Worm (Caenorhabditis elegans) whole organism, L2 larva: ENCODE data around the gene F20B6.5.

Source experiments
- C34F6.9 ChIP-seq: fragments of 150-350 bp; optimal IDR thresholded peaks from 2 replicates; lab custom pipeline; 2014; ENCODE audit warnings: missing biosample characterization, missing genetic modification characterization
- F13H6.1 ChIP-seq: sonication (generic microtip); optimal IDR thresholded peaks from 2 replicates; lab custom pipeline; 2016; ENCODE audit warnings: missing genetic modification characterization, missing compliant biosample characterization
- R02D3.7 ChIP-seq: fragments of 150-350 bp; optimal IDR thresholded peaks from 2 replicates; lab custom pipeline; 2014; ENCODE audit warnings: missing biosample characterization, missing genetic modification characterization
- Y55F3AM.14 ChIP-seq: fragments of 200-800 bp; sonication (Bioruptor generic); optimal IDR thresholded peaks from 2 replicates; lab custom pipeline; 2018; ENCODE audit warnings: mild to moderate bottlenecking, missing genetic modification characterization, missing compliant biosample characterization
- ZK546.5 ChIP-seq: sonication (generic microtip); optimal IDR thresholded peaks from 2 replicates; lab custom pipeline; 2017; ENCODE audit warnings: missing biosample characterization, missing genetic modification characterization
- alr-1 ChIP-seq: fragments of 150-350 bp; optimal IDR thresholded peaks from 2 replicates; lab custom pipeline; 2014; ENCODE audit warnings: missing biosample characterization, missing genetic modification characterization
- aly-2 ChIP-seq: fragments of 150-350 bp; optimal IDR thresholded peaks from 2 replicates; lab custom pipeline; 2014; ENCODE audit warnings: missing biosample characterization, missing genetic modification characterization
- ama-1 ChIP-seq: fragments of 150-350 bp; optimal IDR thresholded peaks from 2 replicates; lab custom pipeline; 2018; ENCODE audit warnings: inconsistent platforms
- blmp-1 ChIP-seq: sonication (generic microtip); optimal IDR thresholded peaks from 2 replicates; lab custom pipeline; 2017; ENCODE audit warnings: missing genetic modification characterization, mild to moderate bottlenecking, missing compliant biosample characterization, antibody characterized with exemption, moderate library complexity; ENCODE audit not compliant: insufficient read depth
- ceh-16 ChIP-seq: fragments of 150-350 bp; optimal IDR thresholded peaks from 2 replicates; lab custom pipeline; 2014; ENCODE audit warnings: missing biosample characterization, missing genetic modification characterization
- ceh-82 ChIP-seq: fragments of 150-350 bp; optimal IDR thresholded peaks from 2 replicates; lab custom pipeline; 2014; ENCODE audit warnings: missing biosample characterization, missing genetic modification characterization
- crh-2 ChIP-seq: sonication (generic microtip); optimal IDR thresholded peaks from 2 replicates; lab custom pipeline; 2017; ENCODE audit warnings: missing biosample characterization, missing genetic modification characterization
- dmd-4 ChIP-seq: sonication (generic microtip); optimal IDR thresholded peaks from 2 replicates; lab custom pipeline; 2017; ENCODE audit warnings: missing biosample characterization, missing genetic modification characterization
- egl-27 ChIP-seq: sonication (generic microtip); optimal IDR thresholded peaks from 3 replicates; lab custom pipeline; 2017; ENCODE audit warnings: missing biosample characterization, missing genetic modification reagents, missing genetic modification characterization
- elt-1 ChIP-seq: fragments of 150-350 bp; optimal IDR thresholded peaks from 2 replicates; lab custom pipeline; 2014; ENCODE audit warnings: missing biosample characterization, missing genetic modification characterization
- elt-3 ChIP-seq: sonication (generic microtip); optimal IDR thresholded peaks from 2 replicates; lab custom pipeline; 2017; ENCODE audit warnings: missing biosample characterization, missing genetic modification characterization
- fos-1 ChIP-seq: fragments of 150-350 bp; optimal IDR thresholded peaks from 2 replicates; lab custom pipeline; 2014; ENCODE audit warnings: missing biosample characterization, missing genetic modification characterization
- gmeb-1 ChIP-seq: fragments of 150-350 bp; optimal IDR thresholded peaks from 2 replicates; lab custom pipeline; 2014; ENCODE audit warnings: missing biosample characterization, missing genetic modification characterization
- lin-11 ChIP-seq: fragments of 150-350 bp; sonication (generic microtip); optimal IDR thresholded peaks from 2 replicates; lab custom pipeline; 2014; ENCODE audit warnings: missing biosample characterization, missing genetic modification characterization, inconsistent platforms, mixed read lengths
- lin-13 ChIP-seq: fragments of 150-350 bp; optimal IDR thresholded peaks from 2 replicates; lab custom pipeline; 2014; ENCODE audit warnings: missing biosample characterization, missing genetic modification reagents, missing genetic modification characterization
- lin-39 ChIP-seq: fragments of 150-350 bp; optimal IDR thresholded peaks from 2 replicates; lab custom pipeline; 2014; ENCODE audit warnings: missing biosample characterization, missing genetic modification reagents, missing genetic modification characterization
- lsy-2 ChIP-seq, 2 experiments: fragments of 150-350 bp in 1 of 2; sonication (generic microtip) in 1 of 2; optimal IDR thresholded peaks; 2 replicates each; lab custom pipeline; 2014 to 2017; ENCODE audit warnings: missing biosample characterization in 2 of 2, missing genetic modification characterization in 2 of 2
- mab-5 ChIP-seq: fragments of 150-350 bp; optimal IDR thresholded peaks from 2 replicates; lab custom pipeline; 2014; ENCODE audit warnings: missing biosample characterization, missing genetic modification characterization
- mbf-1 ChIP-seq: sonication (generic microtip); optimal IDR thresholded peaks from 2 replicates; lab custom pipeline; 2017; ENCODE audit warnings: missing biosample characterization, missing genetic modification characterization
- mdl-1 ChIP-seq, 2 experiments: fragments of 150-350 bp in 1 of 2; sonication (generic microtip) in 1 of 2; optimal IDR thresholded peaks; 2 replicates each; lab custom pipeline; 2017; ENCODE audit warnings: missing biosample characterization in 2 of 2, missing genetic modification characterization in 2 of 2
- nhr-10 ChIP-seq: sonication (generic microtip); optimal IDR thresholded peaks from 2 replicates; lab custom pipeline; 2017; ENCODE audit warnings: missing biosample characterization, missing genetic modification characterization
- nhr-11 ChIP-seq: fragments of 150-350 bp; optimal IDR thresholded peaks from 2 replicates; lab custom pipeline; 2014; ENCODE audit warnings: missing biosample characterization, missing genetic modification characterization
- nhr-12 ChIP-seq: fragments of 150-350 bp; optimal IDR thresholded peaks from 2 replicates; lab custom pipeline; 2014; ENCODE audit warnings: missing biosample characterization, missing genetic modification characterization
- nhr-129 ChIP-seq: fragments of 150-350 bp; optimal IDR thresholded peaks from 2 replicates; lab custom pipeline; 2014; ENCODE audit warnings: missing biosample characterization, missing genetic modification characterization
- nhr-21 ChIP-seq: fragments of 150-350 bp; optimal IDR thresholded peaks from 2 replicates; lab custom pipeline; 2014; ENCODE audit warnings: missing biosample characterization, missing genetic modification characterization
- nhr-23 ChIP-seq: fragments of 150-350 bp; optimal IDR thresholded peaks from 2 replicates; lab custom pipeline; 2014; ENCODE audit warnings: missing biosample characterization, missing genetic modification reagents, missing genetic modification characterization
- nhr-237 ChIP-seq: fragments of 150-350 bp; optimal IDR thresholded peaks from 2 replicates; lab custom pipeline; 2014; ENCODE audit warnings: missing biosample characterization, missing genetic modification characterization
- nhr-25 ChIP-seq: fragments of 150-350 bp; sonication (generic microtip); optimal IDR thresholded peaks from 3 replicates; lab custom pipeline; 2014; ENCODE audit warnings: missing biosample characterization, missing genetic modification characterization
- nhr-6 ChIP-seq: fragments of 150-350 bp; optimal IDR thresholded peaks from 2 replicates; lab custom pipeline; 2014; ENCODE audit warnings: missing biosample characterization, missing genetic modification characterization
- nhr-77 ChIP-seq: fragments of 150-350 bp; optimal IDR thresholded peaks from 2 replicates; lab custom pipeline; 2014; ENCODE audit warnings: missing biosample characterization, missing genetic modification characterization
- peb-1 ChIP-seq: fragments of 150-350 bp; optimal IDR thresholded peaks from 2 replicates; lab custom pipeline; 2014; ENCODE audit warnings: missing biosample characterization, missing genetic modification characterization
- sem-4 ChIP-seq: fragments of 150-350 bp; optimal IDR thresholded peaks from 2 replicates; lab custom pipeline; 2014; ENCODE audit warnings: missing biosample characterization, missing genetic modification reagents, missing genetic modification characterization
- skn-1 ChIP-seq: sonication (generic microtip); optimal IDR thresholded peaks from 2 replicates; lab custom pipeline; 2017; ENCODE audit warnings: missing biosample characterization, missing genetic modification characterization
- sma-3 ChIP-seq: sonication (generic microtip); optimal IDR thresholded peaks from 2 replicates; lab custom pipeline; 2016; ENCODE audit warnings: missing genetic modification reagents, missing genetic modification characterization, missing compliant biosample characterization
- sma-9 ChIP-seq, 2 experiments: fragments of 150-350 bp in 1 of 2; sonication (generic microtip) in 1 of 2; optimal IDR thresholded peaks; 2 replicates each; lab custom pipeline; 2014 to 2016; ENCODE audit warnings: missing genetic modification characterization in 2 of 2, mild to moderate bottlenecking in 1 of 2, missing biosample characterization in 1 of 2, missing compliant biosample characterization in 1 of 2, missing genetic modification reagents in 1 of 2, moderate library complexity in 1 of 2
- snpc-4 ChIP-seq: fragments of 150-350 bp; optimal IDR thresholded peaks from 2 replicates; lab custom pipeline; 2014; ENCODE audit warnings: missing biosample characterization, missing genetic modification characterization
- unc-39 ChIP-seq: fragments of 150-350 bp; optimal IDR thresholded peaks from 2 replicates; lab custom pipeline; 2014; ENCODE audit warnings: missing biosample characterization, missing genetic modification characterization
- unc-55 ChIP-seq: fragments of 150-350 bp; sonication (generic microtip); optimal IDR thresholded peaks from 3 replicates; lab custom pipeline; 2014; ENCODE audit warnings: missing biosample characterization, missing genetic modification reagents, missing genetic modification characterization
- unc-62 ChIP-seq: fragments of 150-350 bp; optimal IDR thresholded peaks from 2 replicates; lab custom pipeline; 2014; ENCODE audit warnings: missing biosample characterization, missing genetic modification reagents, missing genetic modification characterization
- zag-1 ChIP-seq: fragments of 150-350 bp; optimal IDR thresholded peaks from 2 replicates; lab custom pipeline; 2014; ENCODE audit warnings: missing biosample characterization, missing genetic modification characterization
- ztf-1 ChIP-seq: fragments of 200-800 bp; sonication (Bioruptor generic); conservative IDR thresholded peaks from 2 replicates; pipeline ENCODE4 v1.3.6; 2022; ENCODE audit warnings: missing genetic modification characterization, missing compliant biosample characterization
- ztf-11 ChIP-seq: sonication (generic microtip); optimal IDR thresholded peaks from 2 replicates; lab custom pipeline; 2017; ENCODE audit warnings: missing biosample characterization, missing genetic modification characterization
- ztf-4 ChIP-seq: fragments of 150-350 bp; optimal IDR thresholded peaks from 2 replicates; lab custom pipeline; 2014; ENCODE audit warnings: missing biosample characterization, missing genetic modification characterization

F20B6.5 gene

ce11 chrX:4209131-4209530 is 9.4 kb upstream of the F20B6.5 start:
- TF ChIP-seq nhr-21, result peak; percentile 100
- peak; percentile 98 for TF ChIP-seq nhr-25 (tag; lab: Kevin White, UChicago)
- TF ChIP-seq peb-1 (tag; lab: Kevin White, UChicago), result no peak
- peak; percentile 99 for TF ChIP-seq zag-1 (tag; lab: Kevin White, UChicago)
- peak; percentile 83 for TF ChIP-seq dmd-4
- TF ChIP-seq sma-9 (GFP tag; optimal IDR thresholded peaks at IDR 0.05; lab: Kevin White, UChicago), result peak; percentile 99
- no peak for TF ChIP-seq sma-9 (tag; optimal IDR thresholded peaks at IDR 0.05; lab: Kevin White, UChicago)
- TF ChIP-seq nhr-23 (tag; lab: Kevin White, UChicago), result peak; percentile 49
- TF ChIP-seq lin-11, result peak; percentile 100
- TF ChIP-seq ztf-1 (GFP tag; lab: Robert Waterston, UW), result peak; percentile 98
- peak; percentile 95 to 97 for TF ChIP-seq mdl-1 (tag; optimal IDR thresholded peaks at IDR 0.05; lab: Kevin White, UChicago)
- TF ChIP-seq ceh-82 (tag; lab: Kevin White, UChicago), result peak; percentile 99
- peak; percentile 99 for TF ChIP-seq sem-4 (tag; lab: Kevin White, UChicago)
- TF ChIP-seq alr-1 (tag; lab: Kevin White, UChicago), result peak; percentile 66
- TF ChIP-seq C34F6.9 (tag; lab: Kevin White, UChicago), result peak; percentile 99
- TF ChIP-seq nhr-11 (tag; lab: Kevin White, UChicago), result peak; percentile 87
- peak; percentile 81 for TF ChIP-seq unc-62 (GFP tag; lab: Kevin White, UChicago)
- TF ChIP-seq skn-1 (tag; lab: Kevin White, UChicago), result peak; percentile 94
- TF ChIP-seq nhr-237 (tag; lab: Kevin White, UChicago), result peak; percentile 99
- peak; percentile 99 for TF ChIP-seq fos-1
- TF ChIP-seq nhr-77 (tag; lab: Kevin White, UChicago), result peak; percentile 98
- peak; percentile 36 for TF ChIP-seq elt-3 (tag; lab: Kevin White, UChicago)
- peak; percentile 98 for TF ChIP-seq nhr-6 (tag; lab: Kevin White, UChicago)
- peak; percentile 89 for TF ChIP-seq lin-39 (tag; lab: Kevin White, UChicago)
- TF ChIP-seq snpc-4 (tag; lab: Kevin White, UChicago), result peak; percentile 91
- TF ChIP-seq lsy-2 (tag; optimal IDR thresholded peaks at IDR 0.05; lab: Kevin White, UChicago), result peak; percentile 97
- TF ChIP-seq ZK546.5 (tag; lab: Kevin White, UChicago), result peak; percentile 83
- TF ChIP-seq gmeb-1, result peak; percentile 94
- TF ChIP-seq mab-5 (tag; lab: Kevin White, UChicago), result peak; percentile 98
- TF ChIP-seq blmp-1, result peak; percentile 85
- TF ChIP-seq aly-2 (tag; lab: Kevin White, UChicago), result no peak
- TF ChIP-seq sma-3 (GFP tag; lab: Kevin White, UChicago), result peak; percentile 99
- peak; percentile 99 for TF ChIP-seq nhr-129 (tag; lab: Kevin White, UChicago)
- TF ChIP-seq nhr-10 (tag; lab: Kevin White, UChicago), result peak; percentile 100
- peak; percentile 75 for TF ChIP-seq nhr-12 (tag; lab: Kevin White, UChicago)
- peak; percentile 80 for TF ChIP-seq unc-39 (tag; lab: Kevin White, UChicago)
- TF ChIP-seq crh-2 (tag; lab: Kevin White, UChicago), result peak; percentile 100
- TF ChIP-seq ztf-11 (tag; lab: Kevin White, UChicago), result peak; percentile 87
- TF ChIP-seq Y55F3AM.14, result peak; percentile 93
- TF ChIP-seq ztf-4 (tag; lab: Kevin White, UChicago), result peak; percentile 99
- peak; percentile 99 for TF ChIP-seq unc-55 (GFP tag; lab: Kevin White, UChicago)
- peak; percentile 74 for TF ChIP-seq R02D3.7 (tag; lab: Kevin White, UChicago)
- TF ChIP-seq lin-13 (GFP tag; lab: Kevin White, UChicago), result peak; percentile 99
- TF ChIP-seq ceh-16, result peak; percentile 96
- peak; percentile 99 for TF ChIP-seq egl-27 (tag; lab: Kevin White, UChicago)
- peak; percentile 61 for TF ChIP-seq elt-1
- peak; percentile 73 for TF ChIP-seq mbf-1
- peak; percentile 66 for TF ChIP-seq ama-1 (lab: Kevin White, UChicago)
- TF ChIP-seq F13H6.1 (tag; lab: Kevin White, UChicago), result peak; percentile 99
